Worm (Caenorhabditis elegans) whole organism, mixed stage, embryonic: Measurements from ENCODE around the gene mlc-4.

Source experiments
- elt-3 ChIP-seq: fragments of 150-350 bp; optimal IDR thresholded peaks from 2 replicates; lab custom pipeline; 2014; ENCODE audit warnings: missing biosample characterization, missing genetic modification characterization
- mep-1 ChIP-seq: fragments of 150-350 bp; optimal IDR thresholded peaks from 2 replicates; lab custom pipeline; 2017; ENCODE audit warnings: missing biosample characterization, missing genetic modification reagents, missing genetic modification characterization, inconsistent platforms
- nhr-237 ChIP-seq: fragments of 150-350 bp; optimal IDR thresholded peaks from 2 replicates; lab custom pipeline; 2014; ENCODE audit warnings: missing biosample characterization, missing genetic modification characterization
- nhr-76 ChIP-seq: sonication (generic microtip); optimal IDR thresholded peaks from 2 replicates; lab custom pipeline; 2017; ENCODE audit warnings: missing biosample characterization, missing genetic modification characterization
- snpc-4 ChIP-seq: fragments of 150-350 bp; optimal IDR thresholded peaks from 2 replicates; lab custom pipeline; 2014; ENCODE audit warnings: missing biosample characterization, missing genetic modification characterization
- unc-39 ChIP-seq: fragments of 150-350 bp; optimal IDR thresholded peaks from 2 replicates; lab custom pipeline; 2014; ENCODE audit warnings: missing biosample characterization, missing genetic modification characterization

DNA sequence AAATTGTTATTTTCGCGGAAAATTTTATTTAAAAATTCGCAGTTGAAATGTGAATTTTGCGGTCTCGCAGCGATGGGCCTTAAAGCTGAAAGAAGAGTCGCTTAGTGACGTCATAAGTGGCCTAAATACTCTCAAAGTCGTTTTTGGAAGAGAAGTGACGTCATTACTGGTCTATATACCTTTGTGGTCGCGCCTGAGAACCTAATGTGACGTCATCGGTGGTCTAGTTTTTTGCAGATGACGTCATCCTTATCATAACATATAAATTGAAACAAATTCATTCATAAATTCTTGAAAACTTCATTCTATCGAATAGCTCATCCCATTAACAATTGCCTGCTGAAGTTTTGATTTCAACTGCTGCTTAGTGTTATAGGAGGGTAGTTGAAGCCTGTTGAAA, 16.5 kb downstream of the mlc-4 start:
- TF ChIP-seq elt-3 (tag; lab: Kevin White, UChicago) (no peak), unc-39 (tag; lab: Kevin White, UChicago) (no peak), snpc-4 (no peak), nhr-237 (tag; lab: Kevin White, UChicago) (no peak), mep-1 (tag; lab: Kevin White, UChicago) (no peak), nhr-76 (tag; lab: Kevin White, UChicago) (no peak)
